Worm (Caenorhabditis elegans): ENCODE data around the gene C07H4.1.

C07H4.1 gene

ce11 chrII:9054604-9055003 is 38.9 kb downstream of the C07H4.1 start, which contains the start of gene chmp-7 (continued):
- peak; percentile 87 to 90 (median 90) for TF ChIP-seq dpl-1 (GFP tag; optimal IDR thresholded peaks at IDR 0.05)
- TF ChIP-seq snu-23 (GFP tag; optimal IDR thresholded peaks at IDR 0.05): peak; percentile 92
- TF ChIP-seq unc-30 (tag; optimal IDR thresholded peaks at IDR 0.05): no peak
- TF ChIP-seq ceh-88 (GFP tag; IDR thresholded peaks at IDR 0.05): peak; percentile 57
- TF ChIP-seq tbx-2 (tag; optimal IDR thresholded peaks at IDR 0.05): peak; percentile 81
- no peak for TF ChIP-seq elt-2 (tag; optimal IDR thresholded peaks at IDR 0.05)

DNA sequence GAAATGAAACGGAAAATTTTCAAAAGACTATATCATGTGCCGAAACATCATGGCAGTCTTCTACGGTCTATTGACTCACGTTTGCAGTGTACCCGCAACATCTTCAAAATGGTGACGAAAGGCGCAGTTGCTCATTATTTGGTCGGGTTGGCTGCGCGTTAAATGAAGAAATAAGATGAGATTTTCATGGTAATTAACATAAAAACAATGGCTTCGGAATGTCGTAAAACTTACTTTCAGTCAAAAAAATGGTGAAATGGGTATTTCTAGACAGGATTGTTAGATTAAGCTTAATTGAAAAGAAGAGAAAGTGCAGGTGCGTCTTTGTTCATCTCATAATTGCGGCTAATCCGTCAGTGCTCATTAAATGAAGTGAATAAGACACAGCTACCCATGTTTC is 39.9 kb downstream of the C07H4.1 start, which contains the start of gene T24B8.7:
TSS of gene T24B8.7 (minus strand) at position 101 of the 400 bp plus-strand sequence.
- no peak for TF ChIP-seq swsn-7 (tag; optimal IDR thresholded peaks at IDR 0.05)
- TF ChIP-seq efl-1 (optimal IDR thresholded peaks at IDR 0.05): no peak
- TF ChIP-seq efl-1 (GFP tag; optimal IDR thresholded peaks at IDR 0.05 in 1 of 2): peak in 1 of 2 experiments; percentile 71
- no peak for TF ChIP-seq ceh-88 (GFP tag; IDR thresholded peaks at IDR 0.05)

DNA sequence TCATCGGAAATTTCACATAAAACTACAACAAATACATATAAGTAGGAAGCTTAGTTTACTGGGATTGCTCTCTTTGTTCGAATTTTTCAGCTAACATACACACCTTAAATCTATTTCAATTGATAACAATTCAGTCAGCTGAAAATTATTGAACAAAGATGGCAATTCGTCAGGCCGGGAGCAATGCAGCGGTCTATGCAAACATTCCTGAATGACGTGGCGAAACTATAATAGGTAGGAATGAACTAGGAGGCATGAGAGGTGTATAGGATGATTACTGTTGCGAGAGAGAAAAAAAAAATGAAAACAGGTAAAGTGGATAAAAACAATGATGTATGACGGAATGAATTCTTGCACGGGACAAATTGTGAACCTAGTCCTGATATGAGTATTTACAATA is 51.4 kb downstream of the C07H4.1 start:
- TF ChIP-seq nhr-11 (tag; optimal IDR thresholded peaks at IDR 0.05) (no peak), ceh-90 (tag; optimal IDR thresholded peaks at IDR 0.05) (no peak)

DNA sequence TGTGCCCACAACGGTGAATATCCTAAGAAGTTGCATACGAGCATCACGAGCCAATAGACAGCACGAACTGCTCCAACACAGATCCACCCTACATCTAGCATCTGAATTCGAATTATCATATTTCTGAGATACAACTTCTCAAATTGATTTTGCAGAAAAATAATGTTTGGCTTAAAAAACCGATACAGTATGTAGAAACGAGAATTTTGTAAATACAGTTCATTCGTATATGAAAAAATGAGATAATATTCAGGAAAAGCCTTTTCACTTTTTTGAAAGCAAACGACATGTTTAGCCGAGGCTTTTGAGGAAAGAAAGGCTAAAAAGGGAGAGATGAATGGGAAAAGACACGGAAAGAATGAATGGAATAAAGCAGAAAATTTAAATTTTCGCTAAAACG is 52.2 kb downstream of the C07H4.1 start, which contains the start of gene F37B12.3:
TSS of gene F37B12.3 (minus strand) at position 101 of the 400 bp plus-strand sequence.
- TF ChIP-seq nhr-77 (tag; optimal IDR thresholded peaks at IDR 0.05): no peak
- no peak for TF ChIP-seq pax-3 (tag; optimal IDR thresholded peaks at IDR 0.05)
- TF ChIP-seq ama-1 (optimal IDR thresholded peaks at IDR 0.05): no peak
- TF ChIP-seq lin-35 (GFP tag; optimal IDR thresholded peaks at IDR 0.05): no peak
- no peak for TF ChIP-seq hpl-2 (GFP tag; optimal IDR thresholded peaks at IDR 0.05)
- TF ChIP-seq ceh-63 (GFP tag; optimal IDR thresholded peaks at IDR 0.05): no peak
